Fruit fly (Drosophila melanogaster) whole organism, pupa: ENCODE results near the gene eIF5B.

Source experiments
- CG15710 ChIP-seq: fragments of 200-800 bp; sonication (Bioruptor generic); optimal IDR thresholded peaks from 2 replicates; lab custom pipeline; 2018; ENCODE audit warnings: missing biosample characterization, mild to moderate bottlenecking, missing genetic modification characterization, moderate library complexity
- CG9948 ChIP-seq: fragments of 200-800 bp; sonication (Bioruptor generic); optimal IDR thresholded peaks from 2 replicates; lab custom pipeline; 2018; ENCODE audit warnings: missing biosample characterization, mild to moderate bottlenecking, missing genetic modification characterization, moderate library complexity
- rn ChIP-seq: fragments of 200-800 bp; sonication (Bioruptor generic); IDR thresholded peaks from 2 replicates; pipeline ENCODE4 v1.3.6; 2022; ENCODE audit warnings: missing biosample characterization, missing genetic modification characterization

DNA sequence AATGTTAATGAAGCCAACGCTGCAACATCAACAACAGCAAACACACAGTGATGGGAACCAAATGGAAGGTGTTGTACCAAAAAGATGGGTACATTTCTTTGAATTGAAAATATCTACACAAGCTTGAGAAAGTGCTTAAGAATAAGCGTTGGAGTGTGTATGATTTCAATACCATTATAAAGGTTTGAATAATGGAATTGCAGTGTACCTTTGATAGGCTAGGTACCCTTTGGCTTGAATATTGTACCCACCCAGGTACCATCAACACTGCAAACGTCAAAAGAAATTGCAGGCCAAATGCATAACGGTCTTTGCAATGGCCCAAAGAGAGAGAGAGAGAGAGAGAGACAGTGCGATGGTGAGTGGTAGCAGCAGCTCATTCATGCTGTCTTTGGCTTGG is 8.1 kb downstream of the eIF5B start:
- no peak for TF ChIP-seq CG9948
- no peak for TF ChIP-seq rn (GFP tag; lab: Robert Waterston, UW)
- TF ChIP-seq CG15710 (tag; lab: Kevin White, UChicago): no peak
